Worm (Caenorhabditis elegans) whole organism, dauer: Measurements from ENCODE around the gene pph-6.
"Not testable (repeated sequence)": the region's sequence is repeated elsewhere in the genome, so short reads cannot be mapped to it uniquely, and the experiment has no call there.

ENCODE experiments used
- unc-62 ChIP-seq: sonication (generic microtip); optimal IDR thresholded peaks from 2 replicates; lab custom pipeline; 2017; ENCODE audit warnings: missing biosample characterization, missing genetic modification reagents, missing genetic modification characterization

Gene pph-6

DNA sequence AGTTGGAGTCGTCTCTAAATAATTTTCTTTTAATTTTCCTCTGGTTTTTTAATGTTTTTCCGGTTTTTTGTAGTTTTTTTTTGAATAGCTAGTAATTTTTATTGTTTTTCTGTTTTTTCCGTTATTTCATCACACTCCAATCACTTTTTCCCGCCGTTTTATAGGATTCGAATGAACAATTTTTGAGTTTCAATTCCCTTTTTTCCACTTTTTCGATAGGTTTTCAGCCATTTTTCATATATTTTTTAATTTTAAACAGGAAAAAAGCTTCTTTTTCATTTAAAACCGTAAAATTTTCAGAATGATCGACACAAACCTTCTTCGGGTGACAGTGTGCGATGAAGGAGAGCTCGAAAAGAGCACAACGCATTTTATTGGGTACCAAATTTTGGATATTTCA, at the start of gene pph-6:
Gene pph-6, plus strand, starts transcription at position 301 of the 400 bp plus-strand sequence.
- TF ChIP-seq unc-62 (GFP tag; lab: Kevin White, UChicago): no peak

- no peak for TF ChIP-seq unc-62 (GFP tag; lab: Kevin White, UChicago)
These were observed 48.1 kb upstream of the pph-6 start for ce11 chrIII:3413437-3413836.

ce11 chrIII:3414412-3414811, 47.1 kb upstream of the pph-6 start:
- no peak for TF ChIP-seq unc-62 (GFP tag; lab: Kevin White, UChicago)

DNA sequence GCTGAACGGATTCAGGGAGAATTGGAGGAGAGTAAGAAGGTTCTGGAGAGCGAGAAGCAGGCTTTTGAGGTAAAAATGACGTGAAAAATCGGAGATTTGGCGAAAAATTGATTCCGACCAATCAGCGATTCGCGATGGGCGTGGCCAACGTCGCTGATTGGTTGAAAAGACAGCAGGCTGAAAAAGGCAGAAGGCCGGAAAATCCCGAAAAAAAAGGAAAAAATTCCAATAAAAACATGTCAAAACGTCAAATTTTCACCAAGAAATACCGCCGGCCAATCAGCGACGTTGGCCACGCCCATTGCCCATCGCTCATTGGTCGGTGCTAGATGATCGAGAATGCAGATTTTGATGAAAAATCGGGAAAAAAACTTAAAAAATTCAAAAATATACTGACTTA, 44.0 kb upstream of the pph-6 start:
- TF ChIP-seq unc-62 (GFP tag; lab: Kevin White, UChicago): no peak

DNA sequence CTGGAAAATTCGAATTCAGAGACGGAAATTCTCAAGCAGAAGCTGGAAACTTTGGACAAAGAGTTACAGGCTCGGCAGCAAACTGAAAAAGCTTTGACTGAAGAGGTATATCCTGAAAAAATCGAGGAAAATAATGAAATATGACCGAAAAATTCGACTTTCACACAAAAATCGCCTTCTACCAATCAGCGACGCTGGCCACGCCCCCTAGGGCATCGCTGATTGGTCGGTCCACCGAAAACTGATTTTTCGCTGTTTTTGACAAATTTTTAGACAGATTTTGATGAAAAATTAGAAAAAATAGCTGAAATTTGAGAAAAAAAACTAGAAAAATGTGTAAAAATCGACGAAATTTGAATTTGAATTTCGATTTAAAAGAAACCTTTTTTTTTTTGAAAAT, 42.6 kb upstream of the pph-6 start:
- TF ChIP-seq unc-62 (GFP tag; lab: Kevin White, UChicago): no peak

- TF ChIP-seq unc-62 (GFP tag; lab: Kevin White, UChicago): no peak
These were observed 37.6 kb upstream of the pph-6 start for ce11 chrIII:3423924-3424323.

ce11 chrIII:3425438-3425837, 36.1 kb upstream of the pph-6 start, which contains the start of gene metl-18:
Gene metl-18 (plus strand): TSS chrIII:3425738.
- no peak for TF ChIP-seq unc-62 (GFP tag; lab: Kevin White, UChicago)

- no peak for TF ChIP-seq unc-62 (GFP tag; lab: Kevin White, UChicago)
These were observed 34.8 kb upstream of the pph-6 start for ce11 chrIII:3426741-3427140.

ce11 chrIII:3428574-3428973, 32.9 kb upstream of the pph-6 start:
- no peak for TF ChIP-seq unc-62 (GFP tag; lab: Kevin White, UChicago)

ce11 chrIII:3429761-3430160, 31.7 kb upstream of the pph-6 start:
- no peak for TF ChIP-seq unc-62 (GFP tag; lab: Kevin White, UChicago)

- no peak for TF ChIP-seq unc-62 (GFP tag; lab: Kevin White, UChicago)
These were observed 30.8 kb upstream of the pph-6 start for ce11 chrIII:3430667-3431066.

DNA sequence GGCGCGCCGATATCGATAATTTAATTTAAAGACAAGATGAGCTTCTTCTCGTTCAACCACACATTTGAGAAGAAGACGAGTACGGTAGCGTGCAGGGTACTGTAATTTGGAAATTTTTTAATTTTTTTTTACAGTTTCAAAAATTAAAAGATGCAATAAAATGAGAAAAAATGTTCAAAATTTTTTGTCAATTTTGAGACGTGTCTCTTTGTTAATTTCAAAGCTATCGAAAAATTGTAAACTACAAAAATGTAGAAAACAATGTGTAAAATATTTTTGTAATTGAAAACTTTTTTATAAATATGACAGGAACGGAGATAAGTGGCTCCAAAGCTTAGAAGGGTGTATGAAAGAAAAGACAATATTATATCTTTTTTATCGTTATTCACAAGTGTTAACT, 30.1 kb upstream of the pph-6 start, which contains the start of gene K01A11.1:
Gene K01A11.1, minus strand, starts transcription at position 101 of the 400 bp plus-strand sequence.
- TF ChIP-seq unc-62 (GFP tag; lab: Kevin White, UChicago): no peak

ce11 chrIII:3435152-3435551, 26.4 kb upstream of the pph-6 start:
- TF ChIP-seq unc-62 (GFP tag; lab: Kevin White, UChicago): no peak

DNA sequence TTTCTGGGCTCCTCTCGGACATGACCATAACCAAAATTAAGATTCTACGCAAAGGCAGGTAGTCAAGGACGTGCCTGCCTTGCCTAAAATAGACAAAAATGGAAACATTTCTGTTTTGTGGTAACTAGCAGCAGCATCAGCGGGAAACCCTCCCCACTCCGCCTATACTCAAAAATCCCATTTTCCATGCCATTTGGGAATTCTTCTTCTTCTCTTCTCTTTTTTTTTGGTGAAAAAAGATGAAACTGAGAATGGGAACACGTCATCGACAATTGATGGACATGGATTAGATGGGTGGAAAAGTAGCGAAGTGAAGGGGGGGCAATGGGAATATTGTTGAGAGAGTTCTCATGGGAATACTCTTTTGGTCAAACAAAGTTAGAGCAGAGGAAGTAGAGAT, 24.4 kb upstream of the pph-6 start:
- TF ChIP-seq unc-62 (GFP tag; lab: Kevin White, UChicago): no peak

DNA sequence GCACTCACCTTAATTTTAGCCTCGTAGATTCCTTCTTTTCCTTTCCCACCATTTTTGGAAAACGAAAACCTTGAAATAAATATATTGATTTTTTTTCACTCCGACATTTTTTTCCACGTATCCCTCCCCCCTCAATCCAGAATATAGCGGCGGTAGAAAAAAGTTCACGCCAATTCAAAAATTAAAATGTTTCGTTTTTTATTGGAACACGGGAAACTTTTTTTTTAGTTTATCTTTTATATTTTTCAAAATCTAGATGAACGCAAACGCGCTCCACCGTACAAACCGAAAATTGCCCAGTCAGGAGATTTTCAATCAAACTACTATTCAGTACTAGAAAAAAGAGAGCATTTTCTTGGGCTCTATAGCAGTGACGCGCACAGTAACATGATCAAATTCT, 17.4 kb upstream of the pph-6 start, which contains the start of gene spe-41:
Gene spe-41, minus strand, starts transcription at position 72 of the 400 bp plus-strand sequence.
- no peak for TF ChIP-seq unc-62 (GFP tag; lab: Kevin White, UChicago)

- no peak for TF ChIP-seq unc-62 (GFP tag; lab: Kevin White, UChicago)
These were observed 8.8 kb upstream of the pph-6 start, which contains the start of the genes K01A11.3 and C34C12.12 for ce11 chrIII:3452563-3453210. Gene K01A11.3 (minus strand): TSS chrIII:3452613. Gene C34C12.12 (plus strand): TSS chrIII:3453194.

- not testable (repeated sequence) for TF ChIP-seq unc-62 (GFP tag; lab: Kevin White, UChicago)
These were observed 8.0 kb upstream of the pph-6 start, which contains the start of gene C34C12.2 for ce11 chrIII:3453486-3453885. Gene C34C12.2 (plus strand): TSS chrIII:3453786.
